Fruit fly (Drosophila melanogaster): ENCODE data around the gene alpha-Man-IIa.

dm6 chr3R:9441996-9442395 lies 29.6 kb downstream of the alpha-Man-IIa start:
- TF ChIP-seq psq (optimal IDR thresholded peaks at IDR 0.05) = no peak
- no peak for TF ChIP-seq pan (optimal IDR thresholded peaks at IDR 0.05)

Data from whole organism.